Fruit fly (Drosophila melanogaster) Kc167 (cell line): Measurements from ENCODE around the gene CG10222.

Experiments used
- Myc ChIP-seq: fragments of >200 bp; optimal IDR thresholded peaks from 2 replicates; lab custom pipeline; 2017; ENCODE audit warnings: missing external identifiers
- Sin3A ChIP-seq: fragments of >200 bp; optimal IDR thresholded peaks from 2 replicates; lab custom pipeline; 2018; ENCODE audit warnings: missing external identifiers
- h ChIP-seq: fragments of >200 bp; optimal IDR thresholded peaks from 3 replicates; lab custom pipeline; 2018; ENCODE audit warnings: missing external identifiers
- insv ChIP-seq: fragments of >200 bp; optimal IDR thresholded peaks from 3 replicates; lab custom pipeline; 2018; ENCODE audit warnings: missing external identifiers
- psq ChIP-seq: fragments of >200 bp; optimal IDR thresholded peaks from 2 replicates; lab custom pipeline; 2017; ENCODE audit warnings: missing external identifiers
- ttk ChIP-seq: sonication (Bioruptor generic); optimal IDR thresholded peaks from 2 replicates; lab custom pipeline; 2017; ENCODE audit warnings: missing external identifiers

Gene CG10222

dm6 chr3L:13433522-13433921, 21.3 kb upstream of the CG10222 start:
- no peak for TF ChIP-seq ttk (lab: Kevin White, UChicago)
- TF ChIP-seq Sin3A (lab: Kevin White, UChicago): no peak
- TF ChIP-seq psq (lab: Kevin White, UChicago): no peak
- TF ChIP-seq Myc: no peak
- TF ChIP-seq insv (lab: Kevin White, UChicago): no peak
- TF ChIP-seq h (lab: Kevin White, UChicago): no peak

dm6 chr3L:13432791-13433190, 20.5 kb upstream of the CG10222 start:
- TF ChIP-seq Myc (no peak), Sin3A (lab: Kevin White, UChicago) (no peak), ttk (lab: Kevin White, UChicago) (no peak), h (lab: Kevin White, UChicago) (no peak), psq (lab: Kevin White, UChicago) (no peak), insv (lab: Kevin White, UChicago) (no peak)

- no peak for TF ChIP-seq insv (lab: Kevin White, UChicago)
- no peak for TF ChIP-seq Myc
- TF ChIP-seq psq (lab: Kevin White, UChicago): no peak
- no peak for TF ChIP-seq h (lab: Kevin White, UChicago)
- no peak for TF ChIP-seq ttk (lab: Kevin White, UChicago)
Observed at dm6 chr3L:13430171-13430570, 17.9 kb upstream of the CG10222 start.

DNA sequence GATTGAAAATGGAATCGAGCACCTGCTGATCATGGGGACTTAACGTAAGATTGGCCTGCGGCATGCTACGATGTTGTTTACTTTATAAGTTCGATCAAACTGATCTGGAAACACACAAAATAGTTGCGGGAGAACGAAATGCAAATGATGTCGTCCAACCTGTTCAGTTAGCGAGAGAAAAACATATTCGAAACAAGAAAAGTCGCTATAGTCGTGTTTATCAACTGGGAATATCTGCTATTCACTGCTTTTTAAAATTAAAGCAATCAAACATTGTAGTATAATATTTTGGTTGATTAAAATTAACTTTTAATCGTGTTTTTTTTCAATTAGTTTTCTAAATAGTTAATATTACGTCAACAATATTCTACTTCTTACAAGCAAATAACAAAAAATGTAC, 14.3 kb upstream of the CG10222 start, which contains the start of gene CG14105:
CG14105 (minus strand) TSS at position 101 of the 400 bp plus-strand sequence.
- no peak for TF ChIP-seq psq (lab: Kevin White, UChicago)
- TF ChIP-seq insv (lab: Kevin White, UChicago): no peak
- no peak for TF ChIP-seq ttk (lab: Kevin White, UChicago)
- no peak for TF ChIP-seq Sin3A (lab: Kevin White, UChicago)
- no peak for TF ChIP-seq h (lab: Kevin White, UChicago)
- no peak for TF ChIP-seq Myc

dm6 chr3L:13425571-13425970, 13.3 kb upstream of the CG10222 start, which contains the start of gene CG14106:
Gene CG14106 (minus strand): TSS chr3L:13425671.
- TF ChIP-seq Myc: no peak
- no peak for TF ChIP-seq psq (lab: Kevin White, UChicago)
- no peak for TF ChIP-seq Sin3A (lab: Kevin White, UChicago)
- TF ChIP-seq h (lab: Kevin White, UChicago): no peak
- no peak for TF ChIP-seq insv (lab: Kevin White, UChicago)
- TF ChIP-seq ttk (lab: Kevin White, UChicago): no peak

DNA sequence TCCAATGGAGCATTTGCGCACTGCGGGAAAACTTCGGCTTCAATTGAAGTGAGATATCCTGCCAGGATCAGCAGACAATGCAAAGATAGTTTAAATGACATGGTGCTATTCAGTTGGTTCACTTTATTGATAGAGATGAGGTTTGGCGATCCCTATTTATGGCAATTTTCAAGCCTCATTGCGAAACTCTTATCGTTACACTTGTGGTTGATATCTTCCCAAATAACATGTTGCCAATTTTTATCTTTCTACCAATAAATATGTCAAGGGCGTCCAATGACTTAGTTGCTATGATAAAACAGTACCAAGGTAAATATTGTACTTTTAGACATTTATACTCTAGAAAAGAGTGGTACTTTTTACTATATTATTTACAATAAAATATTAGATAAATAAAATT, 11.8 kb upstream of the CG10222 start, which contains the start of gene CG33263:
CG33263 (minus strand) TSS at position 101 of the 400 bp plus-strand sequence.
- TF ChIP-seq psq (lab: Kevin White, UChicago): no peak
- TF ChIP-seq Sin3A (lab: Kevin White, UChicago): no peak
- no peak for TF ChIP-seq insv (lab: Kevin White, UChicago)
- no peak for TF ChIP-seq h (lab: Kevin White, UChicago)
- no peak for TF ChIP-seq ttk (lab: Kevin White, UChicago)
- TF ChIP-seq Myc: no peak

DNA sequence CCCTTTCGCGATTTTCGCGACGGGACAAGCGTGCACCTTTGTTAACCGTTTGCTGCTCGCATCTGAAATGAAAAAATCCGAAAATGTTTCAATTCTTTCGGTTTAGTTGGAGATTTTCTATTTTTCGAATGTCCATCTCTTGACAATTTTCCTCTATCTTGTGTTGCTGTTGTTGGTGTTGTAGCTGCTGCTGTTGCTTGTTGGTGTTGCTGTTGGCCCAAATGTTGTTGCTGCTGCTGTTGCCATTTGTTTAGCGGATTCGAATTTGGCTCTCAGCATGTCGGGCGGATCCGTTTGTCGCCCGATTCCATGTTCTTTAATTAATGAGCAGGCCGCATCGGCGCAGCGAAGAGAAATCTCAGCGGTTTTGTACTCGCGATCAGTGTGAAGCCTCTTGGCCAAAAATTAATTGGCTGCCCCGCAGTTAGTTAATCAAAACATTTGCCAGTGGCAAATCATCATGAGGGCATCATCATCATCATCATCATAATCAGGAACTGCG, 10.1 kb upstream of the CG10222 start, which contains the start of gene CG32121:
CG32121 (minus strand) TSS at position 51 of the 502 bp plus-strand sequence.
- no peak for TF ChIP-seq h (lab: Kevin White, UChicago)

DNA sequence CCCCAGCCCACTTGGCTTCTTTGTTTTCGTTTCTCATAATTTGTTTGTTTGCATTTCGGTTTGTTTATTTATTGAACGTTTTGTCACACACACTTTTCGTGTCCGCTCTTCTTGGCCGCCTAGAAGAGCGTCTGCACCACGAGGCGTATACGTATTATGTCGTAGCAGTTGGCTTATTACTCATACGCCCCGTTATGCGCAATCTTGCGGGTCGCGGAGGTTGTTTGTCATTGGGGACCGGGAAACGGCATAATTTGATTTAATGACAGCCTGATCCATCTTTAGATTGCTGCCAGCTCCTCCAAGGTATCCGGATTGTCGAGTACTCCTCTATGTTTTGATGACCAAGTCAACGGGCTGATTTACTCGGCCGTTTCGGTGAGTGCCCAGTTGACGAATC, 8.0 kb upstream of the CG10222 start:
- TF ChIP-seq ttk (lab: Kevin White, UChicago) (no peak), Myc (no peak), Sin3A (lab: Kevin White, UChicago) (no peak), h (lab: Kevin White, UChicago) (no peak)

DNA sequence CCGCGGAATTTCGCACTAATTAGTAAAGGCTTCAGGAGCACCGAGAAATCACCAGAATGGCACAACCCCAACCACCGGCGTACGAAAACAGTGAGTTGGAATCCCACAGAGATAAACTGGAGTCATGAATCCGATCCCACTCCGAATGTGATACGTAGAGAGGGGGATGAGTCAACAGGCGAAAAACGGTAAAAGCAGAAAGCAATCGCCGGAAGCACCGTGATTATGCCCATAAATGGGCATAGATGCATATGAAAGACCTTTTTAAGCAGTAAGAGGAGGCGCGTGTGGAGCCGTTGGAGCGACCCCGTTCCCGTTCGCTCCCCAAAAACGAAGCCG, 602 bp upstream of the CG10222 start:
- TF ChIP-seq h (lab: Kevin White, UChicago): no peak

- no peak for TF ChIP-seq Sin3A (lab: Kevin White, UChicago)
- TF ChIP-seq psq (lab: Kevin White, UChicago): no peak
- no peak for TF ChIP-seq ttk (lab: Kevin White, UChicago)
- no peak for TF ChIP-seq h (lab: Kevin White, UChicago)
- TF ChIP-seq insv (lab: Kevin White, UChicago): no peak
Observed at dm6 chr3L:13410999-13411398, 1.3 kb downstream of the CG10222 start.

DNA sequence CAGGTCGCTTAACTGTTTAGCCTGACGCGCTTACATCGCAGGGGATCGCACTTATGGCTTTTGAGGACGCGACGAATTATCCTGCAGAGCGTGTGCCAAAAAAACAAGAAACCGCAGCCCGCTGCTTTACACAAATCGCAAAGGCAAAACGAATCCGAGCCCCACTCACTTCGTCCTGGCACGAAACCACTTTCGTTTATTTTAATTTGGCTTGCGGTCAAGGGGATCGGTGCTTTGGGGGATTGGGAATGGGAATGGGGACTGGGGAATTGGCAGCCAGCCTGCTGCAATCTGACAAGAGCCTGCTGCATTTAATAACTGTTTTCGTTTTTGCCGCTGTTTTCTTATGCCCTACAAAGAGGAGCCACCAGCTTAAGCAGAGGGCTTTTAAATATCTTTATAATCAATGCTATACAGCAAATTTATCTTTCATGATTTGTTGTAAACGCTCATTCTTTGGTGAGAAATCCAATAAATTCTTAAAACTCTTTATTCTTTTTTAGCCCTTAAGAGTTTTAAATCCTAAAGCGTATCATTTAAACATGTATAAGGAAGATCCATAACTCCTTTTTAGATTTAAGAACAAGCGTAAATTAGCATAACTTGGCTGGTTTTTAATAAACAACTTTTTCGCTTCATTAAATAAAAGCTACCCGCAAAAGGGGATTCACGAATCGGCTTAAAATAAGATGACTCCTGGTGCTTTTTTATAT, 2.3 kb downstream of the CG10222 start:
- TF ChIP-seq Myc (no peak), Sin3A (lab: Kevin White, UChicago) (no peak), ttk (lab: Kevin White, UChicago) (no peak), psq (lab: Kevin White, UChicago) (no peak), h (lab: Kevin White, UChicago) (no peak), insv (lab: Kevin White, UChicago) (no peak)

dm6 chr3L:13406873-13407272, 5.4 kb downstream of the CG10222 start:
- TF ChIP-seq insv (lab: Kevin White, UChicago) (no peak), ttk (lab: Kevin White, UChicago) (no peak), Sin3A (lab: Kevin White, UChicago) (no peak), h (lab: Kevin White, UChicago) (no peak), psq (lab: Kevin White, UChicago) (no peak), Myc (no peak)
